Fruit fly (Drosophila melanogaster) whole organism, embryonic: Measurements from ENCODE around the gene CG13893.

Source experiments
- CG11093 ChIP-seq: fragments of 200-800 bp; sonication (Bioruptor generic); IDR thresholded peaks from 3 replicates; pipeline ENCODE4 v1.3.6; 2022; ENCODE audit warnings: missing biosample characterization, missing genetic modification characterization
- CG11247 ChIP-seq: fragments of 200-800 bp; sonication (Bioruptor generic); IDR thresholded peaks from 2 replicates; pipeline ENCODE4 v1.3.6; 2022; ENCODE audit warnings: missing biosample characterization, missing genetic modification characterization
- CG11504 ChIP-seq: fragments of 200-800 bp; sonication (Bioruptor generic); optimal IDR thresholded peaks from 3 replicates; lab custom pipeline; 2019; ENCODE audit warnings: missing biosample characterization, mild to moderate bottlenecking, missing genetic modification characterization, moderate library complexity
- CG11695 ChIP-seq: fragments of 200-800 bp; sonication (Bioruptor generic); IDR thresholded peaks from 3 replicates; pipeline ENCODE4 v1.3.6; 2022; ENCODE audit warnings: missing biosample characterization, missing genetic modification characterization
- CG11723 ChIP-seq: fragments of 200-800 bp; sonication (Bioruptor generic); optimal IDR thresholded peaks from 2 replicates; lab custom pipeline; 2017; ENCODE audit warnings: missing biosample characterization, mild to moderate bottlenecking, missing genetic modification characterization
- CG12071 ChIP-seq: fragments of 200-800 bp; sonication (Bioruptor generic); optimal IDR thresholded peaks from 3 replicates; lab custom pipeline; 2018; ENCODE audit warnings: missing biosample characterization, mild to moderate bottlenecking, missing genetic modification characterization
- CG12942 ChIP-seq: fragments of 200-800 bp; sonication (Bioruptor generic); optimal IDR thresholded peaks from 3 replicates; lab custom pipeline; 2016; ENCODE audit warnings: missing biosample characterization, missing genetic modification characterization
- CG14667 ChIP-seq: fragments of 200-800 bp; sonication (Bioruptor generic); IDR thresholded peaks from 2 replicates; pipeline ENCODE4 v1.3.6; 2022; ENCODE audit warnings: missing biosample characterization, missing genetic modification characterization
- CG14860 ChIP-seq: fragments of 200-800 bp; sonication (Bioruptor generic); IDR thresholded peaks from 3 replicates; pipeline ENCODE4 v1.3.6; 2022; ENCODE audit warnings: missing biosample characterization, missing genetic modification characterization; ENCODE audit not compliant: partially characterized antibody
- CG15514 ChIP-seq: fragments of 200-800 bp; sonication (Bioruptor generic); optimal IDR thresholded peaks from 3 replicates; lab custom pipeline; 2017; ENCODE audit warnings: missing biosample characterization, missing genetic modification characterization, mild to moderate bottlenecking, moderate library complexity, missing genetic modification reagents
- CG17385 ChIP-seq: fragments of 200-800 bp; sonication (Bioruptor generic); optimal IDR thresholded peaks from 3 replicates; lab custom pipeline; 2018; ENCODE audit warnings: missing biosample characterization, mild to moderate bottlenecking, missing genetic modification characterization
- CG2116 ChIP-seq: fragments of 200-800 bp; sonication (Bioruptor generic); optimal IDR thresholded peaks from 3 replicates; lab custom pipeline; 2018; ENCODE audit warnings: missing biosample characterization, mild to moderate bottlenecking, missing genetic modification characterization
- CG30403 ChIP-seq: fragments of 200-800 bp; sonication (Bioruptor generic); optimal IDR thresholded peaks from 3 replicates; lab custom pipeline; 2016; ENCODE audit warnings: missing biosample characterization, missing genetic modification characterization
- CG3726 ChIP-seq: fragments of 200-800 bp; sonication (Bioruptor generic); IDR thresholded peaks from 3 replicates; pipeline ENCODE4, ENCODE4 v1.3.6; 2022; ENCODE audit warnings: missing biosample characterization, missing genetic modification characterization
- CG4360 ChIP-seq: fragments of 200-800 bp; sonication (Bioruptor generic); IDR thresholded peaks from 2 replicates; pipeline ENCODE4 v1.3.6; 2022; ENCODE audit warnings: missing biosample characterization, missing genetic modification characterization
- CG4424 ChIP-seq: fragments of 200-800 bp; sonication (Bioruptor generic); optimal IDR thresholded peaks from 3 replicates; lab custom pipeline; 2016; ENCODE audit warnings: missing biosample characterization, missing genetic modification characterization
- CG6254 ChIP-seq: fragments of 200-800 bp; sonication (Bioruptor generic); optimal IDR thresholded peaks from 3 replicates; lab custom pipeline; 2017; ENCODE audit warnings: mild to moderate bottlenecking, missing biosample characterization, missing genetic modification reagents, missing genetic modification characterization
- CG8089 ChIP-seq: fragments of 200-800 bp; sonication (Bioruptor generic); optimal IDR thresholded peaks from 3 replicates; lab custom pipeline; 2016; ENCODE audit warnings: missing biosample characterization, missing genetic modification characterization
- CG8359 ChIP-seq: fragments of 200-800 bp; sonication (Bioruptor generic); optimal IDR thresholded peaks from 2 replicates; lab custom pipeline; 2017; ENCODE audit warnings: missing biosample characterization, mild to moderate bottlenecking, missing genetic modification characterization, borderline replicate concordance
- CG9876 ChIP-seq: fragments of 200-800 bp; sonication (Bioruptor generic); optimal IDR thresholded peaks from 2 replicates; lab custom pipeline; 2016; ENCODE audit warnings: missing biosample characterization, missing genetic modification characterization
- Chrac-16 ChIP-seq: fragments of 200-800 bp; sonication (Bioruptor generic); optimal IDR thresholded peaks from 3 replicates; lab custom pipeline; 2016; ENCODE audit warnings: missing biosample characterization, missing genetic modification characterization
- Drgx ChIP-seq: fragments of 200-800 bp; sonication (Bioruptor generic); IDR thresholded peaks from 2 replicates; pipeline ENCODE4 v1.3.6; 2022; ENCODE audit warnings: missing biosample characterization, missing genetic modification characterization
- Eip74EF ChIP-seq, 2 experiments: fragments of 200-800 bp in 1 of 2; fragments of >200 bp in 1 of 2; sonication (Bioruptor generic) in 1 of 2; optimal IDR thresholded peaks; 2 replicates each; lab custom pipeline; 2017 to 2019; ENCODE audit warnings: missing biosample characterization in 2 of 2, missing genetic modification characterization in 2 of 2, mild to moderate bottlenecking in 1 of 2, moderate library complexity in 1 of 2
- Mes4 ChIP-seq: fragments of 200-800 bp; sonication (Bioruptor generic); optimal IDR thresholded peaks from 2 replicates; lab custom pipeline; 2016; ENCODE audit warnings: missing biosample characterization, missing genetic modification characterization
- PHDP ChIP-seq: fragments of 200-800 bp; sonication (Bioruptor generic); optimal IDR thresholded peaks from 3 replicates; lab custom pipeline; 2018; ENCODE audit warnings: missing biosample characterization, mild to moderate bottlenecking, missing genetic modification characterization, moderate library complexity
- Ptx1 ChIP-seq: fragments of 200-800 bp; sonication (Bioruptor generic); IDR thresholded peaks from 2 replicates; pipeline ENCODE4 v1.3.6; 2022; ENCODE audit warnings: missing biosample characterization, missing genetic modification characterization
- Spps ChIP-seq: fragments of 200-800 bp; sonication (Bioruptor generic); optimal IDR thresholded peaks from 2 replicates; lab custom pipeline; 2018; ENCODE audit warnings: missing biosample characterization, mild to moderate bottlenecking, missing genetic modification characterization
- Stat92E ChIP-seq, 3 experiments: fragments of >200 bp in 2 of 3; fragments of 200-800 bp in 1 of 3; sonication (Bioruptor generic) in 1 of 3; optimal IDR thresholded peaks; 2 replicates each; lab custom pipeline; 2017 to 2019; ENCODE audit warnings: missing biosample characterization in 3 of 3, missing genetic modification characterization in 3 of 3, mild to moderate bottlenecking in 1 of 3, moderate library complexity in 1 of 3
- Taf1 ChIP-seq: fragments of 200-800 bp; sonication (Bioruptor generic); IDR thresholded peaks from 2 replicates; pipeline ENCODE4 v1.3.6; 2022; ENCODE audit warnings: missing biosample characterization, missing genetic modification characterization
- abd-A ChIP-seq: fragments of 200-800 bp; sonication (Bioruptor generic); optimal IDR thresholded peaks from 3 replicates; lab custom pipeline; 2019; ENCODE audit warnings: missing biosample characterization, mild to moderate bottlenecking, missing genetic modification characterization, moderate library complexity
- ara ChIP-seq: fragments of 200-800 bp; sonication (Bioruptor generic); IDR thresholded peaks from 2 replicates; pipeline ENCODE4 v1.3.6; 2022; ENCODE audit warnings: missing biosample characterization, missing genetic modification characterization
- ato ChIP-seq: fragments of 200-800 bp; sonication (Bioruptor generic); IDR thresholded peaks from 2 replicates; pipeline ENCODE4 v1.3.6; 2022; ENCODE audit warnings: missing biosample characterization, missing genetic modification characterization; ENCODE audit not compliant: partially characterized antibody
- chinmo ChIP-seq: fragments of 200-800 bp; sonication (Bioruptor generic); IDR thresholded peaks from 4 replicates; pipeline ENCODE4 v1.3.6; 2022; ENCODE audit warnings: missing biosample characterization, missing genetic modification characterization; ENCODE audit not compliant: partially characterized antibody
- crol ChIP-seq: fragments of 200-800 bp; sonication (Bioruptor generic); IDR thresholded peaks from 2 replicates; pipeline ENCODE4 v1.3.6; 2022; ENCODE audit warnings: missing biosample characterization, missing genetic modification characterization
- da ChIP-seq: fragments of 200-800 bp; sonication (Bioruptor generic); optimal IDR thresholded peaks from 2 replicates; lab custom pipeline; 2016; ENCODE audit warnings: missing biosample characterization, missing genetic modification characterization
- disco-r ChIP-seq: fragments of 200-800 bp; sonication (Bioruptor generic); optimal IDR thresholded peaks from 2 replicates; lab custom pipeline; 2016; ENCODE audit warnings: missing biosample characterization, missing genetic modification characterization
- esg ChIP-seq: fragments of 200-800 bp; sonication (Bioruptor generic); conservative IDR thresholded peaks from 2 replicates; pipeline ENCODE4 v1.3.6; 2022; ENCODE audit warnings: missing biosample characterization, missing genetic modification characterization
- eyg ChIP-seq: fragments of 200-800 bp; sonication (Bioruptor generic); optimal IDR thresholded peaks from 3 replicates; lab custom pipeline; 2016; ENCODE audit warnings: missing biosample characterization, missing genetic modification characterization
- fru ChIP-seq: fragments of >200 bp; optimal IDR thresholded peaks from 2 replicates; lab custom pipeline; 2017
- her ChIP-seq: fragments of 200-800 bp; sonication (Bioruptor generic); optimal IDR thresholded peaks from 2 replicates; lab custom pipeline; 2016; ENCODE audit warnings: missing biosample characterization, missing genetic modification characterization
- jumu ChIP-seq: fragments of 200-800 bp; sonication (Bioruptor generic); optimal IDR thresholded peaks from 3 replicates; lab custom pipeline; 2016; ENCODE audit warnings: missing biosample characterization, missing genetic modification characterization
- kni ChIP-seq: fragments of 200-800 bp; sonication (Bioruptor generic); optimal IDR thresholded peaks from 3 replicates; lab custom pipeline; 2017; ENCODE audit warnings: mild to moderate bottlenecking, missing biosample characterization, missing genetic modification reagents, missing genetic modification characterization
- onecut ChIP-seq: fragments of 200-800 bp; sonication (Bioruptor generic); IDR thresholded peaks from 2 replicates; pipeline ENCODE4 v1.3.6; 2022; ENCODE audit warnings: missing biosample characterization, missing genetic modification characterization
- otp ChIP-seq: fragments of 200-800 bp; sonication (Bioruptor generic); IDR thresholded peaks from 3 replicates; pipeline ENCODE4, ENCODE4 v1.3.6; 2022; ENCODE audit warnings: missing biosample characterization, missing genetic modification characterization
- sens ChIP-seq: fragments of 200-800 bp; sonication (Bioruptor generic); peaks from one replicate; lab custom pipeline; 2016; ENCODE audit warnings: missing biosample characterization, missing genetic modification characterization
- sob ChIP-seq: fragments of 200-800 bp; sonication (Bioruptor generic); IDR thresholded peaks from 2 replicates; pipeline ENCODE4 v1.3.6; 2022; ENCODE audit warnings: missing biosample characterization, missing genetic modification characterization
- tap ChIP-seq: fragments of 200-800 bp; optimal IDR thresholded peaks from 3 replicates; lab custom pipeline; 2019; ENCODE audit warnings: missing biosample characterization, mild to moderate bottlenecking, missing genetic modification characterization, moderate library complexity

The CG13893 gene

DNA sequence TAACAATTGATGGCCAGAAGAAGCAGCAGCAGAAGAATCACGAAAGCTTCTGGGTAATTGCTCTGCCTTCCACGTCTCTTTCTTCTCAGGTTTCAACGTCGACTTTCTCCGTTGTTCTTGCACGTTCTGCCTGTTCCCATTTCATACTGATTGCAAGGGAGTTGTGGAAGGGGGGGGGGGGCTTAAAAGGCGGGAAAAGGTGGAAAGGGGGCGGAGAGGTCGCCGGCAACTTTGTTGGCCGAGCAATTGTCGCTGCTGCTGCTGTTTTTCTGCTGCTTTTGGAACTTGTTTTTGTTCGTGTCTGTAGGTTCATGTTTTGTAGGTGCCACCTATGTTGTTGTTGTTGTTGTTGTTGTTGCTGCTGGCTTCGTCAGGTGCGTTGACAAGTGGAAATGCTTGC lies 38.2 kb downstream of the CG13893 start:
- no peak for TF ChIP-seq CG11723
- TF ChIP-seq crol (GFP tag; lab: Robert Waterston, UW): peak; percentile 68
- TF ChIP-seq chinmo: 0 out of 4 replicates have a peak, but pooled peaks have one; percentile 4
- TF ChIP-seq CG4360 (GFP tag; lab: Robert Waterston, UW): peak; percentile 50; the same call in 1 of the 2 replicates
- TF ChIP-seq CG11504: peak; percentile 69

DNA sequence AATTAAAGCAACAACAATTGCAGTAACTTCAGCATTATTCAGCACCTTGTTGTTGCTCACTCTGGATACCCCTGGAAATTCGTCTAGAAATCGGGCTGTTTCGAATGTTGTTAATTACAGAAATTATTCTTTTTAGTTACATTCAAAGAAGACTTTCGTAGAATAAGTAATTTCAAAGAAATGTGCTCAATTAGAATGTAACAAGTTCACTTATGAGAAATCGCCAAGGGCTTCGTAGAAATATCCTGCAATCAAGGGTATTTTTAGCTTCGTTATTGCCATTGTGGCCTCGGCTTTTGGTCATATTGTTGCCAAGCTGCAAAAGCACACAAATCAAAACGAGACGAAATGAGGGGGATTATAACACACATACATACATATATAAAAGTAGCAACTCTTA lies 39.9 kb downstream of the CG13893 start:
- TF ChIP-seq otp (GFP tag; lab: Robert Waterston, UW): no peak
- TF ChIP-seq sens (GFP tag; lab: Kevin White, UChicago): peak; percentile 34
- TF ChIP-seq Drgx (GFP tag; lab: Robert Waterston, UW): peak; percentile 29; the same call in 1 of the 2 replicates

- TF ChIP-seq PHDP (tag; lab: Kevin White, UChicago) (peak; percentile 77), Stat92E (GFP tag; optimal IDR thresholded peaks at IDR 0.05; lab: Kevin White, UChicago) (no peak), Eip74EF (GFP tag; optimal IDR thresholded peaks at IDR 0.05; lab: Kevin White, UChicago) (peak in 1 of 2 experiments; percentile 78), abd-A (tag; lab: Kevin White, UChicago) (no peak), tap (tag; lab: Kevin White, UChicago) (peak; percentile 58), CG15514 (peak; percentile 23), ara (GFP tag; lab: Robert Waterston, UW) (peak; percentile 76), onecut (GFP tag; lab: Robert Waterston, UW) (peak; percentile 43; the same call in 1 of the 2 replicates), fru (no peak), CG30403 (peak; percentile 62), jumu (GFP tag; lab: Kevin White, UChicago) (peak; percentile 12), CG11695 (GFP tag; lab: Robert Waterston, UW) (peak; percentile 84), esg (GFP tag; lab: Robert Waterston, UW) (peak; percentile 51), CG17385 (peak; percentile 55), her (peak; percentile 16), CG9876 (GFP tag; lab: Kevin White, UChicago) (no peak), Chrac-16 (peak; percentile 20), CG8089 (GFP tag; lab: Kevin White, UChicago) (peak; percentile 4), Taf1 (GFP tag; lab: Robert Waterston, UW) (0 out of 2 replicates have a peak, but pooled peaks have one; percentile 26), CG11093 (0 out of 3 replicates have a peak, but pooled peaks have one; percentile 29), sob (GFP tag; lab: Robert Waterston, UW) (peak; percentile 74), CG12071 (peak; percentile 69), eyg (GFP tag; lab: Kevin White, UChicago) (no peak), Mes4 (GFP tag; lab: Kevin White, UChicago) (peak; percentile 57), CG8359 (peak; percentile 13), Spps (tag; lab: Kevin White, UChicago) (peak; percentile 42), CG4424 (GFP tag; lab: Kevin White, UChicago) (peak; percentile 73), da (GFP tag; lab: Kevin White, UChicago) (no peak), CG11247 (GFP tag; lab: Robert Waterston, UW) (no peak), kni (no peak), ato (no peak), CG2116 (GFP tag; lab: Kevin White, UChicago) (peak; percentile 10), CG14860 (no peak), Ptx1 (GFP tag; lab: Robert Waterston, UW) (peak; percentile 77), CG3726 (GFP tag; lab: Robert Waterston, UW) (0 out of 3 replicates have a peak, but pooled peaks have one; percentile 69), disco-r (peak; percentile 7), CG12942 (GFP tag; lab: Kevin White, UChicago) (peak; percentile 48), CG6254 (peak; percentile 70), CG14667 (GFP tag; lab: Robert Waterston, UW) (peak; percentile 62; the same call in 1 of the 2 replicates)
These were observed 40.7 kb downstream of the CG13893 start for dm6 chr3L:563002-563627.
